Fruit fly (Drosophila melanogaster) whole organism, prepupa: ENCODE results near the gene mthl1.

Experiments
- Blimp-1 ChIP-seq: fragments of 200-800 bp; sonication (Bioruptor generic); optimal IDR thresholded peaks from 3 replicates; lab custom pipeline; 2017; ENCODE audit warnings: missing biosample characterization, missing genetic modification characterization, mild to moderate bottlenecking, moderate library complexity, missing genetic modification reagents
- CG10631 ChIP-seq: fragments of 200-800 bp; sonication (Bioruptor generic); optimal IDR thresholded peaks from 2 replicates; lab custom pipeline; 2016; ENCODE audit warnings: missing biosample characterization, missing genetic modification characterization
- CG11762 ChIP-seq: fragments of 200-800 bp; sonication (Bioruptor generic); optimal IDR thresholded peaks from 3 replicates; lab custom pipeline; 2016; ENCODE audit warnings: missing biosample characterization, missing genetic modification characterization; ENCODE audit not compliant: insufficient read depth
- CG11902 ChIP-seq: fragments of 200-800 bp; sonication (Bioruptor generic); optimal IDR thresholded peaks from 3 replicates; lab custom pipeline; 2016; ENCODE audit warnings: missing biosample characterization, missing genetic modification characterization
- CG15336 ChIP-seq: fragments of 200-800 bp; sonication (Bioruptor generic); IDR thresholded peaks from 2 replicates; pipeline ENCODE4 v1.3.6; 2022; ENCODE audit warnings: missing biosample characterization, missing genetic modification characterization
- CG1621 ChIP-seq: fragments of 200-800 bp; sonication (Bioruptor generic); optimal IDR thresholded peaks from 3 replicates; lab custom pipeline; 2018; ENCODE audit warnings: missing biosample characterization, mild to moderate bottlenecking, missing genetic modification characterization
- CG16779 ChIP-seq: fragments of 200-800 bp; sonication (Bioruptor generic); optimal IDR thresholded peaks from 3 replicates; lab custom pipeline; 2017; ENCODE audit warnings: missing biosample characterization, mild to moderate bottlenecking, missing genetic modification characterization
- CG3032 ChIP-seq: fragments of 200-800 bp; optimal IDR thresholded peaks from 2 replicates; lab custom pipeline; 2019; ENCODE audit warnings: missing biosample characterization, mild to moderate bottlenecking, missing genetic modification characterization, moderate library complexity
- CG31627 ChIP-seq: fragments of 200-800 bp; sonication (Bioruptor generic); optimal IDR thresholded peaks from 3 replicates; lab custom pipeline; 2016; ENCODE audit warnings: missing biosample characterization, missing genetic modification characterization
- CG32006 ChIP-seq: fragments of 200-800 bp; sonication (Bioruptor generic); optimal IDR thresholded peaks from 3 replicates; lab custom pipeline; 2017; ENCODE audit warnings: missing biosample characterization, mild to moderate bottlenecking, missing genetic modification characterization
- CG3919 ChIP-seq: fragments of 200-800 bp; sonication (Bioruptor generic); optimal IDR thresholded peaks from 3 replicates; lab custom pipeline; 2016; ENCODE audit warnings: missing biosample characterization, missing genetic modification characterization
- CG4318 ChIP-seq: fragments of 200-800 bp; sonication (Bioruptor generic); optimal IDR thresholded peaks from 3 replicates; lab custom pipeline; 2017; ENCODE audit warnings: missing biosample characterization, mild to moderate bottlenecking, missing genetic modification characterization
- CG6792 ChIP-seq: fragments of 200-800 bp; sonication (Bioruptor generic); optimal IDR thresholded peaks from 3 replicates; lab custom pipeline; 2016; ENCODE audit warnings: missing biosample characterization, missing genetic modification characterization
- CG6808 ChIP-seq: fragments of 200-800 bp; sonication (Bioruptor generic); optimal IDR thresholded peaks from 3 replicates; lab custom pipeline; 2017; ENCODE audit warnings: missing biosample characterization, missing genetic modification characterization, mild to moderate bottlenecking, moderate library complexity, missing genetic modification reagents
- CG6854 ChIP-seq: fragments of 200-800 bp; sonication (Bioruptor generic); optimal IDR thresholded peaks from 2 replicates; lab custom pipeline; 2017; ENCODE audit warnings: missing biosample characterization, mild to moderate bottlenecking, missing genetic modification characterization
- CG7368 ChIP-seq: fragments of 200-800 bp; sonication (Bioruptor generic); optimal IDR thresholded peaks from 3 replicates; lab custom pipeline; 2016; ENCODE audit warnings: missing biosample characterization, missing genetic modification characterization
- CG8119 ChIP-seq: fragments of 200-800 bp; sonication (Bioruptor generic); IDR thresholded peaks from 3 replicates; pipeline ENCODE4 v1.3.6; 2022; ENCODE audit warnings: missing biosample characterization, missing genetic modification characterization
- CG8319 ChIP-seq: fragments of 200-800 bp; sonication (Bioruptor generic); optimal IDR thresholded peaks from 3 replicates; lab custom pipeline; 2016; ENCODE audit warnings: missing biosample characterization, missing genetic modification characterization
- Eip75B ChIP-seq: fragments of 200-800 bp; sonication (Bioruptor generic); optimal IDR thresholded peaks from 3 replicates; lab custom pipeline; 2016; ENCODE audit warnings: missing biosample characterization, missing genetic modification characterization
- Eip78C ChIP-seq: fragments of 200-800 bp; sonication (Bioruptor generic); peaks from one replicate; lab custom pipeline; 2016; ENCODE audit warnings: missing biosample characterization, missing genetic modification characterization
- Ets21C ChIP-seq: fragments of 200-800 bp; sonication (Bioruptor generic); optimal IDR thresholded peaks from 3 replicates; lab custom pipeline; 2016; ENCODE audit warnings: missing biosample characterization, missing genetic modification characterization
- Ets96B ChIP-seq: fragments of 200-800 bp; optimal IDR thresholded peaks from 2 replicates; lab custom pipeline; 2019; ENCODE audit warnings: missing biosample characterization, mild to moderate bottlenecking, missing genetic modification characterization, moderate library complexity
- Hr38 ChIP-seq: sonication (Bioruptor generic); optimal IDR thresholded peaks from 2 replicates; lab custom pipeline; 2016; ENCODE audit warnings: missing biosample characterization, missing genetic modification characterization
- Hr39 ChIP-seq: fragments of 200-800 bp; sonication (Bioruptor generic); optimal IDR thresholded peaks from 2 replicates; lab custom pipeline; 2016; ENCODE audit warnings: missing biosample characterization, missing genetic modification characterization
- Met ChIP-seq: fragments of 200-800 bp; sonication (Bioruptor generic); optimal IDR thresholded peaks from 3 replicates; lab custom pipeline; 2016; ENCODE audit warnings: missing biosample characterization, missing genetic modification characterization
- OdsH ChIP-seq: fragments of 200-800 bp; sonication (Bioruptor generic); optimal IDR thresholded peaks from 3 replicates; lab custom pipeline; 2016; ENCODE audit warnings: missing biosample characterization, missing genetic modification characterization
- Smox ChIP-seq: fragments of 200-800 bp; sonication (Bioruptor generic); optimal IDR thresholded peaks from 3 replicates; lab custom pipeline; 2016; ENCODE audit warnings: missing biosample characterization, missing genetic modification characterization
- Sox102F ChIP-seq: fragments of 200-800 bp; sonication (Bioruptor generic); optimal IDR thresholded peaks from 2 replicates; lab custom pipeline; 2016; ENCODE audit warnings: missing biosample characterization, mild to moderate bottlenecking, missing genetic modification characterization
- Sox14 ChIP-seq: fragments of 200-800 bp; sonication (Bioruptor generic); optimal IDR thresholded peaks from 3 replicates; lab custom pipeline; 2016; ENCODE audit warnings: missing biosample characterization, missing genetic modification characterization
- achi ChIP-seq: fragments of 200-800 bp; sonication (Bioruptor generic); optimal IDR thresholded peaks from 3 replicates; lab custom pipeline; 2016; ENCODE audit warnings: missing biosample characterization, missing genetic modification characterization
- acj6 ChIP-seq: fragments of 200-800 bp; sonication (Bioruptor generic); optimal IDR thresholded peaks from 3 replicates; lab custom pipeline; 2016; ENCODE audit warnings: missing biosample characterization, missing genetic modification characterization
- cyc ChIP-seq: fragments of 200-800 bp; sonication (Bioruptor generic); optimal IDR thresholded peaks from 3 replicates; lab custom pipeline; 2016; ENCODE audit warnings: missing biosample characterization, missing genetic modification characterization
- dac ChIP-seq: fragments of 200-800 bp; sonication (Bioruptor generic); optimal IDR thresholded peaks from 2 replicates; lab custom pipeline; 2017; ENCODE audit warnings: missing biosample characterization, mild to moderate bottlenecking, missing genetic modification characterization
- dsx ChIP-seq: fragments of 200-800 bp; optimal IDR thresholded peaks from 3 replicates; lab custom pipeline; 2019; ENCODE audit warnings: missing biosample characterization, mild to moderate bottlenecking, missing genetic modification characterization, moderate library complexity; ENCODE audit not compliant: poor library complexity, severe bottlenecking
- eg ChIP-seq: fragments of 200-800 bp; sonication (Bioruptor generic); IDR thresholded peaks from 3 replicates; pipeline ENCODE4 v1.3.6; 2022; ENCODE audit warnings: missing biosample characterization, missing genetic modification characterization
- esn ChIP-seq: fragments of 200-800 bp; sonication (Bioruptor generic); optimal IDR thresholded peaks from 2 replicates; lab custom pipeline; 2016; ENCODE audit warnings: missing biosample characterization, mild to moderate bottlenecking, missing genetic modification characterization, moderate library complexity
- fkh ChIP-seq: fragments of 200-800 bp; sonication (Bioruptor generic); optimal IDR thresholded peaks from 3 replicates; lab custom pipeline; 2017; ENCODE audit warnings: missing biosample characterization, mild to moderate bottlenecking, missing genetic modification characterization, moderate library complexity
- lz ChIP-seq: fragments of 200-800 bp; sonication (Bioruptor generic); optimal IDR thresholded peaks from 3 replicates; lab custom pipeline; 2016; ENCODE audit warnings: missing biosample characterization, missing genetic modification characterization
- net ChIP-seq: fragments of 200-800 bp; sonication (Bioruptor generic); optimal IDR thresholded peaks from 3 replicates; lab custom pipeline; 2016; ENCODE audit warnings: missing biosample characterization, missing genetic modification characterization
- pdm3 ChIP-seq: fragments of 200-800 bp; sonication (Bioruptor generic); optimal IDR thresholded peaks from 3 replicates; lab custom pipeline; 2016; ENCODE audit warnings: missing biosample characterization, missing genetic modification characterization
- salr ChIP-seq, 2 experiments: fragments of 200-800 bp; sonication (Bioruptor generic); optimal IDR thresholded peaks; 3 replicates each; lab custom pipeline; 2016 to 2018; ENCODE audit warnings: missing biosample characterization in 2 of 2, missing genetic modification characterization in 2 of 2, mild to moderate bottlenecking in 1 of 2
- ss ChIP-seq, 2 experiments: fragments of 200-800 bp; sonication (Bioruptor generic); optimal IDR thresholded peaks; 2 replicates in 1 of 2; 3 replicates in 1 of 2; lab custom pipeline; 2017 to 2018; ENCODE audit warnings: mild to moderate bottlenecking in 2 of 2, missing biosample characterization in 2 of 2, missing genetic modification characterization in 2 of 2, moderate library complexity in 1 of 2
- svp ChIP-seq: fragments of 200-800 bp; sonication (Bioruptor generic); peaks from one replicate; lab custom pipeline; 2016; ENCODE audit warnings: missing biosample characterization, missing genetic modification characterization
- topi ChIP-seq: fragments of 200-800 bp; sonication (Bioruptor generic); optimal IDR thresholded peaks from 3 replicates; lab custom pipeline; 2016; ENCODE audit warnings: missing biosample characterization, missing genetic modification characterization
- vri ChIP-seq: fragments of 200-800 bp; sonication (Bioruptor generic); optimal IDR thresholded peaks from 3 replicates; lab custom pipeline; 2016; ENCODE audit warnings: missing biosample characterization, mild to moderate bottlenecking, missing genetic modification characterization

The mthl1 gene

dm6 chrX:16664405-16665064 lies 23.8 kb downstream of the mthl1 start, which contains the start of gene CG15865:
Gene CG15865, minus strand, starts transcription at chrX:16664455.
- TF ChIP-seq CG1621 (tag; lab: Kevin White, UChicago): no peak
- TF ChIP-seq CG31627 (GFP tag; lab: Kevin White, UChicago): no peak
- no peak for TF ChIP-seq CG6854 (GFP tag; lab: Kevin White, UChicago)
- no peak for TF ChIP-seq lz (GFP tag; lab: Kevin White, UChicago)
- no peak for TF ChIP-seq CG3919 (GFP tag; lab: Kevin White, UChicago)
- peak in 1 of 2 experiments; percentile 11 for TF ChIP-seq ss (GFP tag; optimal IDR thresholded peaks at IDR 0.05; lab: Kevin White, UChicago)
- TF ChIP-seq CG6808 (GFP tag; lab: Kevin White, UChicago): peak; percentile 16
- no peak for TF ChIP-seq Hr39 (GFP tag; lab: Kevin White, UChicago)
- no peak for TF ChIP-seq dac
- no peak for TF ChIP-seq topi (GFP tag; lab: Kevin White, UChicago)
- no peak for TF ChIP-seq acj6 (GFP tag; lab: Kevin White, UChicago)
- TF ChIP-seq esn (GFP tag; lab: Kevin White, UChicago): no peak
- peak; percentile 70 for TF ChIP-seq svp (GFP tag; lab: Kevin White, UChicago)
- peak; percentile 72 for TF ChIP-seq Eip78C (GFP tag; lab: Kevin White, UChicago)
- no peak for TF ChIP-seq CG11762 (GFP tag; lab: Kevin White, UChicago)
- TF ChIP-seq Ets21C (GFP tag; lab: Kevin White, UChicago): no peak
- no peak for TF ChIP-seq net (GFP tag; lab: Kevin White, UChicago)
- TF ChIP-seq CG11902 (GFP tag; lab: Kevin White, UChicago): no peak
- no peak for TF ChIP-seq CG6792
- peak; percentile 16 for TF ChIP-seq Smox (GFP tag; lab: Kevin White, UChicago)
- no peak for TF ChIP-seq OdsH (GFP tag; lab: Kevin White, UChicago)
- TF ChIP-seq Sox14 (GFP tag; lab: Kevin White, UChicago): no peak
- no peak for TF ChIP-seq Blimp-1 (GFP tag; lab: Kevin White, UChicago)
- TF ChIP-seq pdm3 (GFP tag; lab: Kevin White, UChicago): no peak
- no peak for TF ChIP-seq CG15336 (GFP tag; lab: Robert Waterston, UW)
- no peak for TF ChIP-seq dsx
- no peak for TF ChIP-seq cyc
- no peak for TF ChIP-seq CG10631
- no peak for TF ChIP-seq CG3032 (tag; lab: Kevin White, UChicago)
- TF ChIP-seq Ets96B (tag; lab: Kevin White, UChicago): peak; percentile 5
- TF ChIP-seq CG8319 (GFP tag; lab: Kevin White, UChicago): no peak
- TF ChIP-seq fkh (GFP tag; lab: Kevin White, UChicago): peak; percentile 7

- TF ChIP-seq Eip75B (GFP tag; lab: Kevin White, UChicago) (no peak), Eip78C (GFP tag; lab: Kevin White, UChicago) (peak; percentile 51), Met (GFP tag; lab: Kevin White, UChicago) (peak; percentile 4), fkh (GFP tag; lab: Kevin White, UChicago) (no peak), vri (no peak), CG4318 (GFP tag; lab: Kevin White, UChicago) (no peak), cyc (no peak)
Observed at dm6 chrX:16669849-16670248, 29.1 kb downstream of the mthl1 start.

- TF ChIP-seq achi (GFP tag; lab: Kevin White, UChicago) (peak; percentile 27), OdsH (GFP tag; lab: Kevin White, UChicago) (peak; percentile 14), salr (GFP tag; optimal IDR thresholded peaks at IDR 0.05; lab: Kevin White, UChicago) (peak in 1 of 2 experiments; percentile 9), CG3032 (tag; lab: Kevin White, UChicago) (no peak), Hr39 (GFP tag; lab: Kevin White, UChicago) (peak; percentile 29), pdm3 (GFP tag; lab: Kevin White, UChicago) (peak; percentile 37), lz (GFP tag; lab: Kevin White, UChicago) (peak; percentile 13), CG16779 (tag; lab: Kevin White, UChicago) (no peak), CG4318 (GFP tag; lab: Kevin White, UChicago) (no peak), CG7368 (no peak), Hr38 (GFP tag; lab: Kevin White, UChicago) (no peak), CG32006 (peak; percentile 64), dsx (no peak), esn (GFP tag; lab: Kevin White, UChicago) (peak; percentile 47), CG31627 (GFP tag; lab: Kevin White, UChicago) (peak; percentile 29), Ets21C (GFP tag; lab: Kevin White, UChicago) (no peak), CG8119 (GFP tag; lab: Robert Waterston, UW) (peak; percentile 31; the same call in 1 of the 3 replicates), Sox102F (GFP tag; lab: Kevin White, UChicago) (peak; percentile 6), Eip78C (GFP tag; lab: Kevin White, UChicago) (peak; percentile 45), cyc (peak; percentile 33), Ets96B (tag; lab: Kevin White, UChicago) (no peak), eg (no peak), Smox (GFP tag; lab: Kevin White, UChicago) (peak; percentile 34)
Observed at dm6 chrX:16670262-16670661, 29.5 kb downstream of the mthl1 start.
